In the genomic region with DNA sequence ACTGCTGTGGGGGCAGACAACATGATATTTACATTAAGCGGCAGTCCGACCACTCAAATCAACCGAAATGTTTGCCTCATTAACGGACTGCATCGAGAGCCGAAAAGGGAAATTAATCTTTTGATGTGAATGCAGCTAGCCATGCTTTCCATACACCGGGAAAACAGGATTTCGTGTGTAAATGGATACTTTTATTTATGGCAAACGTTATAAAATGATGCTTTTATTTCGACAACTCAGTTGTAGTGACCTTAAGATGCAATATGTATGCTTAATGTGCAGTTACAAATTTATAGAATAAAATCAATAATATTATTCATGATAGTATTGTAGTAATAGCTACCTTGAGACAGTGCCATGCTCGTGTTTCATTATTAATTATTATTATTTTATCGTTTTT, we compare ENCODE assay signal across 3 fruit fly cellular contexts.
TF ChIP-seq lines count a peak whose summit lies in the region.

No protein-coding gene starts in this region.

- no peak for TF ChIP-seq CTCF in whole organism, embryonic (GFP tag; optimal IDR thresholded peaks at IDR 0.05; lab: Kevin White, UChicago)

TF ChIP-seq in whole organism, embryonic, 481 proteins besides CTCF, POLR2A, EP300 and RAD21 (continues in another document):
- TF ChIP-seq pita (GFP tag; optimal IDR thresholded peaks at IDR 0.05; lab: Kevin White, UChicago) (no peak), CG43689 (GFP tag; IDR thresholded peaks at IDR 0.05; lab: Robert Waterston, UW) (no peak), CG2712 (tag; optimal IDR thresholded peaks at IDR 0.05; lab: Kevin White, UChicago) (peak; percentile 23), Side (GFP tag; optimal IDR thresholded peaks at IDR 0.05; lab: Kevin White, UChicago) (no peak), HLH4C (GFP tag; IDR thresholded peaks at IDR 0.05; lab: Robert Waterston, UW; ENCODE audit: partially characterized antibody) (no peak), CG13287 (GFP tag; IDR thresholded peaks at IDR 0.05; lab: Robert Waterston, UW; ENCODE audit: partially characterized antibody) (no peak), prd (optimal IDR thresholded peaks at IDR 0.05; lab: Kevin White, UChicago) (no peak), prd (GFP tag; IDR thresholded peaks at IDR 0.05; lab: Robert Waterston, UW) (no peak), ro (GFP tag; IDR thresholded peaks at IDR 0.05; lab: Robert Waterston, UW) (no peak), CG9727 (GFP tag; optimal IDR thresholded peaks at IDR 0.05; lab: Kevin White, UChicago) (no peak), CG8944 (GFP tag; optimal IDR thresholded peaks at IDR 0.05; lab: Kevin White, UChicago) (no peak), bcd (GFP tag; optimal IDR thresholded peaks at IDR 0.05; lab: Kevin White, UChicago) (no peak), row (GFP tag; IDR thresholded peaks at IDR 0.05; lab: Robert Waterston, UW) (no peak), CG10366 (GFP tag; IDR thresholded peaks at IDR 0.05; lab: Robert Waterston, UW) (no peak), bsh (GFP tag; optimal IDR thresholded peaks at IDR 0.05; lab: Kevin White, UChicago) (peak in 1 of 2 experiments; percentile 7), gem (tag; optimal IDR thresholded peaks at IDR 0.05; lab: Kevin White, UChicago) (peak; percentile 23), Blimp-1 (GFP tag; optimal IDR thresholded peaks at IDR 0.05; lab: Kevin White, UChicago) (peak; percentile 10), seq (GFP tag; IDR thresholded peaks at IDR 0.05; lab: Robert Waterston, UW) (no peak), CG9797 (GFP tag; optimal IDR thresholded peaks at IDR 0.05; lab: Kevin White, UChicago) (no peak), gfzf (GFP tag; optimal IDR thresholded peaks at IDR 0.05; lab: Kevin White, UChicago) (no peak), Hr3 (GFP tag; optimal IDR thresholded peaks at IDR 0.05; lab: Kevin White, UChicago) (no peak), dan (GFP tag; IDR thresholded peaks at IDR 0.05; lab: Robert Waterston, UW) (no peak), CG8388 (GFP tag; optimal IDR thresholded peaks at IDR 0.05; lab: Kevin White, UChicago) (peak; percentile 6), Nf-YB (GFP tag; optimal IDR thresholded peaks at IDR 0.05; lab: Kevin White, UChicago) (no peak), fd102C (GFP tag; optimal IDR thresholded peaks at IDR 0.05; lab: Kevin White, UChicago) (no peak), dmrt11E (tag; optimal IDR thresholded peaks at IDR 0.05; lab: Kevin White, UChicago) (peak; percentile 9), sens (GFP tag; lab: Kevin White, UChicago) (no peak), MBD-R2 (GFP tag; IDR thresholded peaks at IDR 0.05; lab: Robert Waterston, UW) (no peak), maf-S (GFP tag; optimal IDR thresholded peaks at IDR 0.05; lab: Kevin White, UChicago) (no peak), CG11398 (GFP tag; optimal IDR thresholded peaks at IDR 0.05; lab: Kevin White, UChicago) (no peak)

TF ChIP-seq in whole organism, prepupa, 60 proteins besides CTCF, POLR2A, EP300 and RAD21:
- TF ChIP-seq Ets21C (GFP tag; optimal IDR thresholded peaks at IDR 0.05; lab: Kevin White, UChicago), result no peak
- peak; percentile 72 for TF ChIP-seq svp (GFP tag; lab: Kevin White, UChicago)
- TF ChIP-seq Hr39 (GFP tag; optimal IDR thresholded peaks at IDR 0.05; lab: Kevin White, UChicago), result no peak
- no peak for TF ChIP-seq Lpt (GFP tag; optimal IDR thresholded peaks at IDR 0.05; lab: Kevin White, UChicago)
- no peak for TF ChIP-seq cyc (GFP tag; optimal IDR thresholded peaks at IDR 0.05; lab: Kevin White, UChicago)
- TF ChIP-seq Sox14 (GFP tag; optimal IDR thresholded peaks at IDR 0.05; lab: Kevin White, UChicago), result no peak
- TF ChIP-seq Eip78C (GFP tag; lab: Kevin White, UChicago), result peak; percentile 69

TF ChIP-seq in whole organism, pupa, 21 proteins besides CTCF, POLR2A, EP300 and RAD21:
- TF ChIP-seq CG8301 (tag; optimal IDR thresholded peaks at IDR 0.05; lab: Kevin White, UChicago), result no peak
- no peak for TF ChIP-seq CG15710 (tag; optimal IDR thresholded peaks at IDR 0.05; lab: Kevin White, UChicago)
- TF ChIP-seq CG10348 (GFP tag; IDR thresholded peaks at IDR 0.05; lab: Robert Waterston, UW), result no peak
- TF ChIP-seq CG32121 (GFP tag; IDR thresholded peaks at IDR 0.05; lab: Robert Waterston, UW), result no peak
- peak; percentile 7 for TF ChIP-seq Pif1A (GFP tag; optimal IDR thresholded peaks at IDR 0.05; lab: Kevin White, UChicago)
TF ChIP-seq in whole organism, pupa: peak in this region for 1.

Comparison
In these comparisons a context has a peak if more than half of its experiments do, and no peak if none do; other contexts are left out.
1. Of the 7 proteins assayed by ChIP-seq in both whole organism, embryonic and whole organism, prepupa: peak only in whole organism, embryonic: Blimp-1; only in whole organism, prepupa: none; in both: none; in neither: 6.